Fruit fly (Drosophila melanogaster) Kc167 (cell line): ENCODE data around the gene Archease.

Experiments used
- Myc ChIP-seq: fragments of >200 bp; optimal IDR thresholded peaks from 2 replicates; lab custom pipeline; 2017; ENCODE audit warnings: missing external identifiers
- Sin3A ChIP-seq: fragments of >200 bp; optimal IDR thresholded peaks from 2 replicates; lab custom pipeline; 2018; ENCODE audit warnings: missing external identifiers
- h ChIP-seq: fragments of >200 bp; optimal IDR thresholded peaks from 3 replicates; lab custom pipeline; 2018; ENCODE audit warnings: missing external identifiers
- insv ChIP-seq: fragments of >200 bp; optimal IDR thresholded peaks from 3 replicates; lab custom pipeline; 2018; ENCODE audit warnings: missing external identifiers
- psq ChIP-seq: fragments of >200 bp; optimal IDR thresholded peaks from 2 replicates; lab custom pipeline; 2017; ENCODE audit warnings: missing external identifiers
- ttk ChIP-seq: sonication (Bioruptor generic); optimal IDR thresholded peaks from 2 replicates; lab custom pipeline; 2017; ENCODE audit warnings: missing external identifiers

DNA sequence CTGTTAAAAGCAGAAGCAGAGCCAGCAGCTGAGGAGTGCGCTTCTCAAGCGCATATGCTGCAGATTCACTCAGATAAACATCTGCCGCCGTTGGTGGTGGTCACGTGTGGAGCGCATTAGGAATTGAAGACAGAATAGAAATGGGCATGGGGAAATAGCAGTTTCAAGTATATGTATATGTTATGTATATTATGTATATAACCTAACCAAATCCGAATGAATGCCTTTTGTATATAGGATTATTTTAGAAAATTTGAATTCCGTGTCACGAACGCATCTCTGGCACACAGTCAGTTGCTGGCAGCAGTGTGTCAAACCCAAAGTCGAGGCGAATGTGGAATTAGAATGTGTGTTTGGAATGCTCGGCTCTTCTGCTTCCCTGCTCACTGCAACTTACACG lies 28.3 kb upstream of the Archease start:
- no peak for TF ChIP-seq Sin3A (lab: Kevin White, UChicago)
- TF ChIP-seq insv (lab: Kevin White, UChicago), result no peak
- TF ChIP-seq Myc (lab: Kevin White, UChicago), result no peak
- no peak for TF ChIP-seq psq
- no peak for TF ChIP-seq h
- TF ChIP-seq ttk (lab: Kevin White, UChicago), result no peak
